Worm (Caenorhabditis elegans): ENCODE results near the gene F01F1.2.

DNA sequence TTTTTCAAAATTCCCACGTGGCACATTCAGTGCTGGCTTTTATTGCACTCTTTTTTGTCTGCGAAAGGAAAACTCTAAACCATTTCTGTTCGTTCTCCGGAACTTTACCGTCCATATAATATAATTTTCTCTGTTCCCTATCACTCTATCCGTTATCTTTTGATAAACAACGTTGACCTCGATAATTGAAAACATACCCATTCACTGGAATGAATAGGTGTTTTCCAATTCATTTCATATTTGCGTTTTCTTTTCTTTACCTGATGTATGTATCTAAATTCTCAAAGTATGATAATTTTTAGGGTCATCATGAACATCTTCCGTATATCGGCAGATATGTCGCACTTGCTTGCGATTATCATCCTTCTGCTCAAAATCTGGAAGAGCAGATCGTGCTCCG is 28.4 kb downstream of the F01F1.2 start, which contains the start of gene erd-2.2:
- TF ChIP-seq dpl-1 (GFP tag; optimal IDR thresholded peaks at IDR 0.05) (no peak), ces-1 (GFP tag; optimal IDR thresholded peaks at IDR 0.05) (no peak), daf-12 (tag; optimal IDR thresholded peaks at IDR 0.05) (no peak), lsy-2 (tag; optimal IDR thresholded peaks at IDR 0.05) (no peak), mep-1 (tag; optimal IDR thresholded peaks at IDR 0.05) (no peak), sdz-12 (GFP tag; optimal IDR thresholded peaks at IDR 0.05) (no peak), fos-1 (tag; optimal IDR thresholded peaks at IDR 0.05) (no peak), ZK546.5 (tag; optimal IDR thresholded peaks at IDR 0.05) (no peak), pha-4 (GFP tag; IDR thresholded peaks at IDR 0.05) (no peak), pha-4 (tag; optimal IDR thresholded peaks at IDR 0.05) (no peak), ama-1 (optimal IDR thresholded peaks at IDR 0.05) (no peak), unc-39 (tag; optimal IDR thresholded peaks at IDR 0.05) (no peak), nhr-25 (tag; optimal IDR thresholded peaks at IDR 0.05; ENCODE audit: borderline replicate concordance, insufficient read depth) (no peak), nhr-42 (GFP tag; IDR thresholded peaks at IDR 0.05) (no peak)
